Worm (Caenorhabditis elegans): ENCODE data around the gene tpan-1.

ce11 chrV:20770846-20771245 lies 18.5 kb upstream of the tpan-1 start:
- TF ChIP-seq ztf-23 (GFP tag; IDR thresholded peaks at IDR 0.05): no peak
- TF ChIP-seq ref-1 (GFP tag; conservative IDR thresholded peaks at IDR 0.05): no peak

Data from whole organism, midembryonic.